Worm (Caenorhabditis elegans) whole organism, L4 larva: ENCODE measurements around the gene nhr-133.

ENCODE experiments used
- F49E8.2 ChIP-seq: sonication (generic microtip); optimal IDR thresholded peaks from 2 replicates; lab custom pipeline; 2016; ENCODE audit warnings: missing compliant biosample characterization, mild to moderate bottlenecking, missing genetic modification characterization, borderline replicate concordance
- T26A8.4 ChIP-seq: fragments of 200-800 bp; sonication (Bioruptor generic); IDR thresholded peaks from 2 replicates; pipeline ENCODE4 v1.3.6; 2022; ENCODE audit warnings: missing genetic modification characterization, missing compliant biosample characterization
- Y48G9A.11 ChIP-seq: fragments of 200-800 bp; sonication (Bioruptor generic); IDR thresholded peaks from 2 replicates; pipeline ENCODE4 v1.3.6; 2022; ENCODE audit warnings: missing genetic modification reagents, missing genetic modification characterization, missing compliant biosample characterization
- ZK337.2 ChIP-seq: fragments of 200-800 bp; sonication (Bioruptor generic); IDR thresholded peaks from 2 replicates; pipeline ENCODE4 v1.3.6; 2022; ENCODE audit warnings: missing genetic modification reagents, missing genetic modification characterization, missing compliant biosample characterization
- attf-4 ChIP-seq: sonication (generic microtip); optimal IDR thresholded peaks from 3 replicates; lab custom pipeline; 2017; ENCODE audit warnings: missing biosample characterization, missing genetic modification characterization
- ceh-62 ChIP-seq: sonication (generic microtip); optimal IDR thresholded peaks from 2 replicates; lab custom pipeline; 2017; ENCODE audit warnings: missing biosample characterization, missing genetic modification characterization
- ceh-82 ChIP-seq: sonication (generic microtip); optimal IDR thresholded peaks from 2 replicates; lab custom pipeline; 2017; ENCODE audit warnings: missing biosample characterization, missing genetic modification characterization
- ces-1 ChIP-seq: fragments of 150-350 bp; sonication (generic microtip); optimal IDR thresholded peaks from 4 replicates; lab custom pipeline; 2014; ENCODE audit warnings: missing biosample characterization, missing genetic modification reagents, missing genetic modification characterization
- daf-16 ChIP-seq, 3 experiments: sonication (generic microtip); optimal IDR thresholded peaks; 2 replicates each; lab custom pipeline; 2016 to 2017; ENCODE audit warnings: missing genetic modification characterization in 3 of 3, missing genetic modification reagents in 3 of 3, mild to moderate bottlenecking in 2 of 3, missing compliant biosample characterization in 2 of 3, missing biosample characterization in 1 of 3, moderate library complexity in 1 of 3
- daf-19 ChIP-seq: fragments of 200-800 bp; sonication (Bioruptor generic); conservative IDR thresholded peaks from 2 replicates; pipeline ENCODE4 v1.3.6; 2022; ENCODE audit warnings: missing genetic modification characterization, missing compliant biosample characterization
- dpl-1 ChIP-seq: fragments of 150-350 bp; optimal IDR thresholded peaks from 2 replicates; lab custom pipeline; 2014; ENCODE audit warnings: missing biosample characterization, missing genetic modification reagents, missing genetic modification characterization
- egl-27 ChIP-seq: sonication (generic microtip); optimal IDR thresholded peaks from 3 replicates; lab custom pipeline; 2017; ENCODE audit warnings: missing biosample characterization, missing genetic modification reagents, missing genetic modification characterization
- egl-43 ChIP-seq: fragments of 200-800 bp; sonication (Bioruptor generic); IDR thresholded peaks from 2 replicates; pipeline ENCODE4 v1.3.6; 2022; ENCODE audit warnings: missing genetic modification reagents, missing genetic modification characterization, missing compliant biosample characterization
- fkh-10 ChIP-seq: fragments of 150-350 bp; optimal IDR thresholded peaks from 2 replicates; lab custom pipeline; 2014; ENCODE audit warnings: missing biosample characterization, missing genetic modification reagents, missing genetic modification characterization
- gei-8 ChIP-seq: fragments of 200-800 bp; sonication (Bioruptor generic); optimal IDR thresholded peaks from 2 replicates; lab custom pipeline; 2018; ENCODE audit warnings: mild to moderate bottlenecking, missing genetic modification characterization, missing compliant biosample characterization
- hif-1 ChIP-seq, 2 experiments: sonication (generic microtip); optimal IDR thresholded peaks; 2 replicates each; lab custom pipeline; 2016 to 2017; ENCODE audit warnings: missing compliant biosample characterization in 2 of 2, missing genetic modification characterization in 2 of 2, missing genetic modification reagents in 2 of 2, missing genotype in 2 of 2, mild to moderate bottlenecking in 1 of 2
- lin-38 ChIP-seq: fragments of 200-800 bp; sonication (Bioruptor generic); IDR thresholded peaks from 2 replicates; pipeline ENCODE4 v1.3.6; 2022; ENCODE audit warnings: missing genetic modification reagents, missing genetic modification characterization, missing compliant biosample characterization
- lin-39 ChIP-seq: fragments of 150-350 bp; optimal IDR thresholded peaks from 2 replicates; lab custom pipeline; 2014; ENCODE audit warnings: missing biosample characterization, missing genetic modification reagents, missing genetic modification characterization
- lir-3 ChIP-seq: sonication (generic microtip); optimal IDR thresholded peaks from 2 replicates; lab custom pipeline; 2016; ENCODE audit warnings: mild to moderate bottlenecking, missing genetic modification characterization, missing compliant biosample characterization
- lsy-2 ChIP-seq, 2 experiments: fragments of 150-350 bp in 1 of 2; sonication (generic microtip) in 1 of 2; optimal IDR thresholded peaks; 2 replicates each; lab custom pipeline; 2014 to 2017; ENCODE audit warnings: missing biosample characterization in 2 of 2, missing genetic modification characterization in 2 of 2
- madf-5 ChIP-seq, 2 experiments: fragments of 200-800 bp; sonication (Bioruptor generic); IDR thresholded peaks; 2 replicates each; pipeline ENCODE4 v1.3.6; 2022; ENCODE audit warnings: missing compliant biosample characterization in 2 of 2, missing genetic modification characterization in 2 of 2
- madf-9 ChIP-seq: fragments of 200-800 bp; sonication (Bioruptor generic); conservative IDR thresholded peaks from 2 replicates; pipeline ENCODE4 v1.3.6; 2022; ENCODE audit warnings: missing genetic modification reagents, missing genetic modification characterization, missing compliant biosample characterization
- mdt-29 ChIP-seq: fragments of 200-800 bp; sonication (Bioruptor generic); IDR thresholded peaks from 2 replicates; pipeline ENCODE4 v1.3.6; 2022; ENCODE audit warnings: missing genetic modification reagents, missing genetic modification characterization, missing compliant biosample characterization
- mes-2 ChIP-seq: sonication (generic microtip); optimal IDR thresholded peaks from 2 replicates; lab custom pipeline; 2016; ENCODE audit warnings: missing genotype, mild to moderate bottlenecking, missing genetic modification characterization, missing compliant biosample characterization; ENCODE audit not compliant: poor library complexity, severe bottlenecking
- mxl-3 ChIP-seq: fragments of 200-800 bp; sonication (Bioruptor generic); optimal IDR thresholded peaks from 2 replicates; lab custom pipeline; 2018; ENCODE audit warnings: mild to moderate bottlenecking, missing genetic modification characterization, missing compliant biosample characterization
- nhr-102 ChIP-seq: sonication (generic microtip); optimal IDR thresholded peaks from 2 replicates; lab custom pipeline; 2016; ENCODE audit warnings: mild to moderate bottlenecking, missing genetic modification characterization, moderate library complexity, missing compliant biosample characterization
- nhr-237 ChIP-seq: sonication (generic microtip); optimal IDR thresholded peaks from 2 replicates; lab custom pipeline; 2017; ENCODE audit warnings: missing biosample characterization, missing genetic modification characterization
- nhr-25 ChIP-seq: sonication (generic microtip); optimal IDR thresholded peaks from 2 replicates; lab custom pipeline; 2017; ENCODE audit warnings: missing genetic modification characterization, mild to moderate bottlenecking, missing compliant biosample characterization, antibody characterized with exemption, moderate library complexity, borderline replicate concordance; ENCODE audit not compliant: insufficient read depth
- nhr-28 ChIP-seq: fragments of 150-350 bp; optimal IDR thresholded peaks from 2 replicates; lab custom pipeline; 2014; ENCODE audit warnings: missing biosample characterization, missing genetic modification characterization
- nhr-6 ChIP-seq: fragments of 150-350 bp; optimal IDR thresholded peaks from 2 replicates; lab custom pipeline; 2014; ENCODE audit warnings: missing biosample characterization, missing genetic modification characterization
- snpc-1.2 ChIP-seq: fragments of 200-800 bp; sonication (Bioruptor generic); IDR thresholded peaks from 2 replicates; pipeline ENCODE4 v1.3.6; 2022; ENCODE audit warnings: missing genetic modification reagents, missing genetic modification characterization, missing compliant biosample characterization
- snpc-4 ChIP-seq: fragments of 150-350 bp; optimal IDR thresholded peaks from 2 replicates; lab custom pipeline; 2014; ENCODE audit warnings: missing biosample characterization, missing genetic modification characterization
- spr-1 ChIP-seq: sonication (generic microtip); optimal IDR thresholded peaks from 2 replicates; lab custom pipeline; 2016; ENCODE audit warnings: mild to moderate bottlenecking, missing genetic modification characterization, missing compliant biosample characterization
- spr-3 ChIP-seq: fragments of 200-800 bp; sonication (Bioruptor generic); optimal IDR thresholded peaks from 2 replicates; lab custom pipeline; 2018; ENCODE audit warnings: mild to moderate bottlenecking, missing genetic modification characterization, missing compliant biosample characterization
- tra-1 ChIP-seq: fragments of 200-800 bp; sonication (Bioruptor generic); IDR thresholded peaks from 2 replicates; pipeline ENCODE4 v1.3.6; 2022; ENCODE audit warnings: missing genetic modification reagents, missing genetic modification characterization, missing compliant biosample characterization
- zfp-3 ChIP-seq: fragments of 200-800 bp; sonication (Bioruptor generic); conservative IDR thresholded peaks from 2 replicates; pipeline ENCODE4 v1.3.6; 2022; ENCODE audit warnings: missing genetic modification reagents, missing genetic modification characterization, missing compliant biosample characterization
- zip-11 ChIP-seq: fragments of 200-800 bp; sonication (Bioruptor generic); IDR thresholded peaks from 2 replicates; pipeline ENCODE4 v1.3.6; 2022; ENCODE audit warnings: missing genetic modification characterization, missing compliant biosample characterization
- zip-2 ChIP-seq: fragments of 150-350 bp; optimal IDR thresholded peaks from 2 replicates; lab custom pipeline; 2014; ENCODE audit warnings: missing biosample characterization, missing genetic modification characterization
- ztf-7 ChIP-seq: fragments of 150-350 bp; optimal IDR thresholded peaks from 2 replicates; lab custom pipeline; 2014; ENCODE audit warnings: missing biosample characterization, missing genetic modification characterization

nhr-133 gene

ce11 chrV:2259750-2260149, 47.8 kb upstream of the nhr-133 start, which contains the start of gene nhr-182 (continued):
- TF ChIP-seq madf-9 (GFP tag; lab: Robert Waterston, UW), result no peak
- TF ChIP-seq ceh-82 (tag; lab: Kevin White, UChicago), result no peak
- TF ChIP-seq dpl-1 (GFP tag; lab: Kevin White, UChicago), result no peak
- no peak for TF ChIP-seq T26A8.4 (GFP tag; lab: Robert Waterston, UW)
- no peak for TF ChIP-seq zip-2 (tag; lab: Kevin White, UChicago)
- no peak for TF ChIP-seq egl-27 (tag; lab: Kevin White, UChicago)
- no peak for TF ChIP-seq zip-11 (GFP tag; lab: Robert Waterston, UW)
- no peak for TF ChIP-seq ZK337.2
- TF ChIP-seq lin-38 (GFP tag; lab: Robert Waterston, UW), result no peak
- TF ChIP-seq F49E8.2, result no peak
- TF ChIP-seq nhr-28 (tag; lab: Kevin White, UChicago), result peak; percentile 25
- no peak for TF ChIP-seq attf-4 (tag; lab: Kevin White, UChicago)
- no peak for TF ChIP-seq nhr-6 (tag; lab: Kevin White, UChicago)
- peak; percentile 10 for TF ChIP-seq mes-2 (tag; lab: Kevin White, UChicago)
- no peak for TF ChIP-seq hif-1 (tag; optimal IDR thresholded peaks at IDR 0.05; lab: Kevin White, UChicago)
- no peak for TF ChIP-seq tra-1 (GFP tag; lab: Robert Waterston, UW)
- no peak for TF ChIP-seq snpc-1.2
- no peak for TF ChIP-seq egl-43 (GFP tag; lab: Robert Waterston, UW)
- TF ChIP-seq Y48G9A.11, result no peak
- no peak for TF ChIP-seq madf-5 (GFP tag; IDR thresholded peaks at IDR 0.05; lab: Robert Waterston, UW)
- no peak for TF ChIP-seq daf-16 (GFP tag; optimal IDR thresholded peaks at IDR 0.05; lab: Kevin White, UChicago)
- peak; percentile 66 for TF ChIP-seq daf-16 (tag; optimal IDR thresholded peaks at IDR 0.05; lab: Kevin White, UChicago)
- TF ChIP-seq mdt-29 (GFP tag; lab: Robert Waterston, UW), result no peak
- no peak for TF ChIP-seq ztf-7 (tag; lab: Kevin White, UChicago)
- no peak for TF ChIP-seq spr-3
- TF ChIP-seq ces-1 (GFP tag; lab: Kevin White, UChicago), result no peak
- TF ChIP-seq gei-8 (GFP tag; lab: Kevin White, UChicago), result no peak
- TF ChIP-seq spr-1 (tag; lab: Kevin White, UChicago), result no peak
- no peak for TF ChIP-seq lsy-2 (tag; optimal IDR thresholded peaks at IDR 0.05; lab: Kevin White, UChicago)
- no peak for TF ChIP-seq lin-39 (tag; lab: Kevin White, UChicago)
- no peak for TF ChIP-seq daf-19
- no peak for TF ChIP-seq lir-3
- no peak for TF ChIP-seq snpc-4 (tag; lab: Kevin White, UChicago)
- TF ChIP-seq nhr-25 (tag; lab: Kevin White, UChicago), result no peak
- TF ChIP-seq ceh-62 (tag; lab: Kevin White, UChicago), result no peak
- TF ChIP-seq nhr-237 (tag; lab: Kevin White, UChicago), result no peak
- TF ChIP-seq mxl-3 (GFP tag; lab: Kevin White, UChicago), result no peak
- TF ChIP-seq fkh-10 (GFP tag; lab: Kevin White, UChicago), result no peak
- TF ChIP-seq zfp-3 (GFP tag; lab: Robert Waterston, UW), result no peak
- TF ChIP-seq nhr-102 (tag; lab: Kevin White, UChicago), result no peak

ce11 chrV:2255191-2255590, 43.3 kb upstream of the nhr-133 start, which contains the start of gene F41B5.1:
TSS of gene F41B5.1 (plus strand) at chrV:2255533.
- TF ChIP-seq lin-38 (GFP tag; lab: Robert Waterston, UW), result peak; percentile 73
- TF ChIP-seq, all 104 proteins: peak for 1; not testable (repeated sequence) for 103
